Fruit fly (Drosophila melanogaster) whole organism, embryonic: ENCODE results near the gene Fas3.
A peak's percentile ranks its signal among the peaks of the same experiment; 100 is the strongest.

Source experiments
- Abd-B ChIP-seq: fragments of 200-800 bp; sonication (Bioruptor generic); optimal IDR thresholded peaks from 2 replicates; lab custom pipeline; 2018; ENCODE audit warnings: missing biosample characterization, mild to moderate bottlenecking, missing genetic modification characterization, moderate library complexity
- Awh ChIP-seq: fragments of 200-800 bp; sonication (Bioruptor generic); IDR thresholded peaks from 2 replicates; pipeline ENCODE4, ENCODE4 v1.3.6; 2022; ENCODE audit warnings: missing biosample characterization, missing genetic modification characterization
- B-H1 ChIP-seq: fragments of 200-800 bp; sonication (Bioruptor generic); IDR thresholded peaks from 3 replicates; pipeline ENCODE4 v1.3.6; 2022; ENCODE audit warnings: missing biosample characterization, missing genetic modification characterization
- B-H2 ChIP-seq: fragments of 200-800 bp; sonication (Bioruptor generic); optimal IDR thresholded peaks from 2 replicates; lab custom pipeline; 2018; ENCODE audit warnings: missing biosample characterization, mild to moderate bottlenecking, missing genetic modification characterization
- CG10959 ChIP-seq: fragments of 200-800 bp; sonication (Bioruptor generic); IDR thresholded peaks from 2 replicates; pipeline ENCODE4 v1.3.6; 2022; ENCODE audit warnings: missing biosample characterization, missing genetic modification characterization
- CG10979 ChIP-seq: fragments of 200-800 bp; sonication (Bioruptor generic); optimal IDR thresholded peaks from 2 replicates; lab custom pipeline; 2018; ENCODE audit warnings: missing biosample characterization, mild to moderate bottlenecking, missing genetic modification characterization, moderate library complexity
- CG11723 ChIP-seq: fragments of 200-800 bp; sonication (Bioruptor generic); optimal IDR thresholded peaks from 2 replicates; lab custom pipeline; 2017; ENCODE audit warnings: missing biosample characterization, mild to moderate bottlenecking, missing genetic modification characterization
- CG13624 ChIP-seq: fragments of 200-800 bp; sonication (Bioruptor generic); optimal IDR thresholded peaks from 2 replicates; lab custom pipeline; 2016; ENCODE audit warnings: missing biosample characterization, missing genetic modification characterization
- CG14710 ChIP-seq: fragments of 200-800 bp; sonication (Bioruptor generic); optimal IDR thresholded peaks from 3 replicates; lab custom pipeline; 2019; ENCODE audit warnings: missing biosample characterization, mild to moderate bottlenecking, missing genetic modification characterization, moderate library complexity
- CG15514 ChIP-seq: fragments of 200-800 bp; sonication (Bioruptor generic); optimal IDR thresholded peaks from 3 replicates; lab custom pipeline; 2017; ENCODE audit warnings: missing biosample characterization, missing genetic modification characterization, mild to moderate bottlenecking, moderate library complexity, missing genetic modification reagents
- CG16863 ChIP-seq: fragments of 200-800 bp; sonication (Bioruptor generic); optimal IDR thresholded peaks from 3 replicates; lab custom pipeline; 2016; ENCODE audit warnings: missing biosample characterization, missing genetic modification characterization
- CG17802 ChIP-seq: fragments of 200-800 bp; sonication (Bioruptor generic); optimal IDR thresholded peaks from 2 replicates; lab custom pipeline; 2018; ENCODE audit warnings: missing biosample characterization, mild to moderate bottlenecking, missing genetic modification characterization, moderate library complexity
- CG18476 ChIP-seq: fragments of 200-800 bp; sonication (Bioruptor generic); optimal IDR thresholded peaks from 2 replicates; lab custom pipeline; 2016; ENCODE audit warnings: missing biosample characterization, mild to moderate bottlenecking, missing genetic modification characterization
- CG2120 ChIP-seq: fragments of 200-800 bp; sonication (Bioruptor generic); optimal IDR thresholded peaks from 3 replicates; lab custom pipeline; 2016; ENCODE audit warnings: missing biosample characterization, missing genetic modification characterization
- CG2712 ChIP-seq: fragments of 200-800 bp; optimal IDR thresholded peaks from 3 replicates; lab custom pipeline; 2019; ENCODE audit warnings: missing biosample characterization, mild to moderate bottlenecking, missing genetic modification characterization, moderate library complexity
- CG33557 ChIP-seq: fragments of 200-800 bp; sonication (Bioruptor generic); optimal IDR thresholded peaks from 2 replicates; lab custom pipeline; 2019; ENCODE audit warnings: missing biosample characterization, mild to moderate bottlenecking, missing genetic modification characterization, moderate library complexity
- CG4282 ChIP-seq: fragments of 200-800 bp; sonication (Bioruptor generic); optimal IDR thresholded peaks from 2 replicates; lab custom pipeline; 2016; ENCODE audit warnings: missing biosample characterization, missing genetic modification characterization
- CG6683 ChIP-seq: fragments of 200-800 bp; sonication (Bioruptor generic); optimal IDR thresholded peaks from 2 replicates; lab custom pipeline; 2017; ENCODE audit warnings: missing biosample characterization, mild to moderate bottlenecking, missing genetic modification characterization, missing genetic modification reagents
- CG7839 ChIP-seq: fragments of 200-800 bp; sonication (Bioruptor generic); optimal IDR thresholded peaks from 3 replicates; lab custom pipeline; 2018; ENCODE audit warnings: missing biosample characterization, mild to moderate bottlenecking, missing genetic modification characterization, moderate library complexity
- CG8281 ChIP-seq: fragments of 200-800 bp; sonication (Bioruptor generic); optimal IDR thresholded peaks from 2 replicates; lab custom pipeline; 2018; ENCODE audit warnings: missing biosample characterization, mild to moderate bottlenecking, missing genetic modification characterization, moderate library complexity
- CG8388 ChIP-seq: fragments of 200-800 bp; sonication (Bioruptor generic); optimal IDR thresholded peaks from 2 replicates; lab custom pipeline; 2019; ENCODE audit warnings: missing biosample characterization, mild to moderate bottlenecking, missing genetic modification characterization, moderate library complexity
- Fer2 ChIP-seq: fragments of 200-800 bp; sonication (Bioruptor generic); optimal IDR thresholded peaks from 2 replicates; lab custom pipeline; 2018; ENCODE audit warnings: missing biosample characterization, mild to moderate bottlenecking, missing genetic modification characterization, moderate library complexity
- Fer3 ChIP-seq: fragments of 200-800 bp; sonication (Bioruptor generic); optimal IDR thresholded peaks from 2 replicates; lab custom pipeline; 2018; ENCODE audit warnings: missing biosample characterization, mild to moderate bottlenecking, missing genetic modification characterization, moderate library complexity
- HmgZ ChIP-seq: fragments of 200-800 bp; sonication (Bioruptor generic); optimal IDR thresholded peaks from 2 replicates; lab custom pipeline; 2018; ENCODE audit warnings: missing biosample characterization, mild to moderate bottlenecking, missing genetic modification characterization
- Kr ChIP-seq: fragments of 200-800 bp; sonication (Bioruptor generic); optimal IDR thresholded peaks from 2 replicates; lab custom pipeline; 2017; ENCODE audit warnings: missing biosample characterization, mild to moderate bottlenecking, missing genetic modification characterization
- PHDP ChIP-seq: fragments of 200-800 bp; sonication (Bioruptor generic); optimal IDR thresholded peaks from 3 replicates; lab custom pipeline; 2018; ENCODE audit warnings: missing biosample characterization, mild to moderate bottlenecking, missing genetic modification characterization, moderate library complexity
- Pdp1 ChIP-seq, 2 experiments: fragments of 200-800 bp; sonication (Bioruptor generic); optimal IDR thresholded peaks; 3 replicates each; lab custom pipeline; 2016; ENCODE audit warnings: missing biosample characterization in 2 of 2, missing genetic modification characterization in 2 of 2, mild to moderate bottlenecking in 1 of 2, moderate library complexity in 1 of 2
- Rfx ChIP-seq: fragments of 200-800 bp; sonication (Bioruptor generic); IDR thresholded peaks from 2 replicates; pipeline ENCODE4 v1.3.6; 2022; ENCODE audit warnings: missing biosample characterization, missing genetic modification characterization
- Six4 ChIP-seq: fragments of 200-800 bp; sonication (Bioruptor generic); optimal IDR thresholded peaks from 2 replicates; lab custom pipeline; 2016; ENCODE audit warnings: missing biosample characterization, missing genetic modification characterization
- ara ChIP-seq: fragments of 200-800 bp; sonication (Bioruptor generic); IDR thresholded peaks from 2 replicates; pipeline ENCODE4 v1.3.6; 2022; ENCODE audit warnings: missing biosample characterization, missing genetic modification characterization
- ase ChIP-seq: fragments of 200-800 bp; sonication (Bioruptor generic); IDR thresholded peaks from 3 replicates; pipeline ENCODE4 v1.3.6; 2022; ENCODE audit warnings: missing biosample characterization, missing genetic modification characterization
- ash1 ChIP-seq: fragments of 200-800 bp; sonication (Bioruptor generic); optimal IDR thresholded peaks from 2 replicates; lab custom pipeline; 2018; ENCODE audit warnings: missing biosample characterization, mild to moderate bottlenecking, missing genetic modification characterization
- bab2 ChIP-seq: fragments of 200-800 bp; sonication (Bioruptor generic); optimal IDR thresholded peaks from 2 replicates; lab custom pipeline; 2016; ENCODE audit warnings: missing biosample characterization, missing genetic modification characterization
- bbx ChIP-seq: fragments of 200-800 bp; sonication (Bioruptor generic); IDR thresholded peaks from 2 replicates; pipeline ENCODE4 v1.3.6; 2022; ENCODE audit warnings: missing biosample characterization, missing genetic modification characterization; ENCODE audit not compliant: partially characterized antibody
- bsh ChIP-seq, 2 experiments: fragments of 200-800 bp; sonication (Bioruptor generic); optimal IDR thresholded peaks; 2 replicates each; lab custom pipeline; 2017 to 2018; ENCODE audit warnings: mild to moderate bottlenecking in 2 of 2, missing biosample characterization in 2 of 2, missing genetic modification characterization in 2 of 2, moderate library complexity in 1 of 2
- croc ChIP-seq: fragments of 200-800 bp; sonication (Bioruptor generic); conservative IDR thresholded peaks from 3 replicates; pipeline ENCODE4 v1.3.6; 2022; ENCODE audit warnings: missing biosample characterization, missing genetic modification characterization
- dmrt11E ChIP-seq: fragments of 200-800 bp; sonication (Bioruptor generic); optimal IDR thresholded peaks from 3 replicates; lab custom pipeline; 2018; ENCODE audit warnings: missing biosample characterization, mild to moderate bottlenecking, missing genetic modification characterization, moderate library complexity
- emc ChIP-seq: fragments of 200-800 bp; sonication (Bioruptor generic); optimal IDR thresholded peaks from 2 replicates; lab custom pipeline; 2016; ENCODE audit warnings: missing biosample characterization, missing genetic modification characterization
- ems ChIP-seq: fragments of 200-800 bp; sonication (Bioruptor generic); optimal IDR thresholded peaks from 3 replicates; lab custom pipeline; 2016; ENCODE audit warnings: missing biosample characterization, missing genetic modification characterization
- eve ChIP-seq, 2 experiments: fragments of >200 bp; optimal IDR thresholded peaks; 2 replicates each; lab custom pipeline; 2017; ENCODE audit warnings: missing biosample characterization in 2 of 2, missing genetic modification characterization in 2 of 2
- fd3F ChIP-seq: fragments of 200-800 bp; sonication (Bioruptor generic); optimal IDR thresholded peaks from 2 replicates; lab custom pipeline; 2018; ENCODE audit warnings: missing biosample characterization, mild to moderate bottlenecking, missing genetic modification characterization, moderate library complexity
- gcm ChIP-seq: fragments of 200-800 bp; sonication (Bioruptor generic); optimal IDR thresholded peaks from 2 replicates; lab custom pipeline; 2019; ENCODE audit warnings: missing biosample characterization, mild to moderate bottlenecking, missing genetic modification characterization, moderate library complexity
- grau ChIP-seq: fragments of 200-800 bp; optimal IDR thresholded peaks from 3 replicates; lab custom pipeline; 2019; ENCODE audit warnings: missing biosample characterization, mild to moderate bottlenecking, missing genetic modification characterization, moderate library complexity
- hkb ChIP-seq, 2 experiments: fragments of 200-800 bp in 1 of 2; fragments of >200 bp in 1 of 2; sonication (Bioruptor generic) in 1 of 2; IDR thresholded peaks in 1 of 2; optimal IDR thresholded peaks in 1 of 2; 2 replicates each; pipeline versions ENCODE4 v1.3.6 to Lab custom; 2017 to 2022; ENCODE audit warnings: missing biosample characterization in 1 of 2, missing genetic modification characterization in 1 of 2
- lola ChIP-seq, 3 experiments: fragments of >200 bp in 2 of 3; fragments of 200-800 bp in 1 of 3; sonication (Bioruptor generic) in 1 of 3; optimal IDR thresholded peaks; 2 replicates each; lab custom pipeline; 2017 to 2019; ENCODE audit warnings: missing biosample characterization in 3 of 3, missing genetic modification characterization in 3 of 3, mild to moderate bottlenecking in 1 of 3, moderate library complexity in 1 of 3
- lov ChIP-seq, 2 experiments: fragments of 200-800 bp in 1 of 2; fragments of >200 bp in 1 of 2; sonication (Bioruptor generic) in 1 of 2; IDR thresholded peaks in 1 of 2; optimal IDR thresholded peaks in 1 of 2; 2 replicates in 1 of 2; 3 replicates in 1 of 2; pipeline versions ENCODE4 v1.3.6 to Lab custom; 2017 to 2022; ENCODE audit warnings: missing biosample characterization in 1 of 2, missing genetic modification characterization in 1 of 2
- ranshi ChIP-seq: fragments of 200-800 bp; sonication (Bioruptor generic); IDR thresholded peaks from 2 replicates; pipeline ENCODE4 v1.3.6; 2022; ENCODE audit warnings: missing biosample characterization, missing genetic modification characterization
- salm ChIP-seq: fragments of 200-800 bp; sonication (Bioruptor generic); optimal IDR thresholded peaks from 2 replicates; lab custom pipeline; 2018; ENCODE audit warnings: missing biosample characterization, mild to moderate bottlenecking, missing genetic modification characterization

Fas3 gene

DNA sequence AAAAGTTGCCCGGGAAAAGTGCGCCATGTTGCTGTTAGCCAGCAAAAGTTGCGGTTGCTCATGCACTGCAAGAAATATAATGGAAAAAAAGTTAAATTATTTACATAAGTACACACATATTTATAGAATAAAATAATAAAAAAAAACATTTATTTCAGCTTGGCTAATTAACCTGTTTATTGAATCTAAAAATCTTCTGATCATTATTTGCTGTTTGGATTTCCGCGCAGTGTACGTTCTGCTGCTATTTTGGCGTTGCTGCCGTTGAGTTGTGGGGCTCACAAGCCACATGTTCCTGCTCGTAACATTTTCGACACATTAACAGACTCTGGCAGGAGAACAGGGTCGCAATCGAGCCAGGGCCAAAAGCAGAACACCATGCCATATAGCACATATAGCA lies 9.4 kb upstream of the Fas3 start (continued):
- TF ChIP-seq CG13624 (GFP tag; lab: Kevin White, UChicago) (no peak), bbx (no peak), CG4282 (GFP tag; lab: Kevin White, UChicago) (no peak), CG14710 (tag; lab: Kevin White, UChicago) (peak; percentile 74), ara (GFP tag; lab: Robert Waterston, UW) (peak; percentile 78; the same call in 1 of the 2 replicates), CG8388 (peak; percentile 49), CG17802 (tag; lab: Kevin White, UChicago) (peak; percentile 38), CG18476 (GFP tag; lab: Kevin White, UChicago) (peak; percentile 3), CG7839 (peak; percentile 61), ase (GFP tag; lab: Robert Waterston, UW) (0 out of 3 replicates have a peak, but pooled peaks have one; percentile 9), Fer3 (tag; lab: Kevin White, UChicago) (peak; percentile 49), ranshi (peak; percentile 51; the same call in 1 of the 2 replicates), lola (GFP tag; optimal IDR thresholded peaks at IDR 0.05; lab: Kevin White, UChicago) (peak in 1 of 3 experiments; percentile 74), B-H2 (GFP tag; lab: Kevin White, UChicago) (no peak), Kr (GFP tag; lab: Kevin White, UChicago) (no peak), B-H1 (peak; percentile 50), CG11723 (GFP tag; lab: Kevin White, UChicago) (no peak), Abd-B (peak; percentile 50), lov (optimal IDR thresholded peaks at IDR 0.05; lab: Kevin White, UChicago) (no peak), lov (GFP tag; IDR thresholded peaks at IDR 0.05; lab: Robert Waterston, UW) (peak; percentile 29; the same call in 1 of the 3 replicates), bsh (GFP tag; optimal IDR thresholded peaks at IDR 0.05; lab: Kevin White, UChicago) (peak; percentile 63 to 86), croc (GFP tag; lab: Robert Waterston, UW) (peak; percentile 48; the same call in 1 of the 3 replicates), CG2120 (GFP tag; lab: Kevin White, UChicago) (peak; percentile 27), bab2 (GFP tag; lab: Kevin White, UChicago) (peak; percentile 15), ash1 (no peak), CG10979 (tag; lab: Kevin White, UChicago) (peak; percentile 81), gcm (GFP tag; lab: Kevin White, UChicago) (peak; percentile 52), CG16863 (GFP tag; lab: Kevin White, UChicago) (no peak), CG2712 (tag; lab: Kevin White, UChicago) (peak; percentile 81), salm (tag; lab: Kevin White, UChicago) (peak; percentile 6), eve (GFP tag; optimal IDR thresholded peaks at IDR 0.05; lab: Kevin White, UChicago) (peak in 1 of 2 experiments; percentile 75), fd3F (no peak), ems (GFP tag; lab: Kevin White, UChicago) (peak; percentile 3), Pdp1 (GFP tag; optimal IDR thresholded peaks at IDR 0.05; lab: Kevin White, UChicago) (no peak), CG33557 (GFP tag; lab: Kevin White, UChicago) (peak; percentile 61), PHDP (tag; lab: Kevin White, UChicago) (peak; percentile 73), Fer2 (tag; lab: Kevin White, UChicago) (no peak), CG15514 (GFP tag; lab: Kevin White, UChicago) (no peak), Rfx (0 out of 2 replicates have a peak, but pooled peaks have one; percentile 9), hkb (optimal IDR thresholded peaks at IDR 0.05; lab: Kevin White, UChicago) (no peak), hkb (GFP tag; IDR thresholded peaks at IDR 0.05; lab: Robert Waterston, UW) (peak; percentile 85), HmgZ (tag; lab: Kevin White, UChicago) (no peak), CG8281 (peak; percentile 29), Six4 (GFP tag; lab: Kevin White, UChicago) (peak; percentile 60), emc (no peak), dmrt11E (tag; lab: Kevin White, UChicago) (peak; percentile 80), Awh (GFP tag; lab: Robert Waterston, UW) (peak; percentile 63), CG6683 (GFP tag; lab: Kevin White, UChicago) (peak; percentile 19), CG10959 (GFP tag; lab: Robert Waterston, UW) (peak; percentile 68), grau (tag; lab: Kevin White, UChicago) (peak; percentile 65)
